Worm (Caenorhabditis elegans): Measurements from ENCODE around the gene unc-7.

DNA sequence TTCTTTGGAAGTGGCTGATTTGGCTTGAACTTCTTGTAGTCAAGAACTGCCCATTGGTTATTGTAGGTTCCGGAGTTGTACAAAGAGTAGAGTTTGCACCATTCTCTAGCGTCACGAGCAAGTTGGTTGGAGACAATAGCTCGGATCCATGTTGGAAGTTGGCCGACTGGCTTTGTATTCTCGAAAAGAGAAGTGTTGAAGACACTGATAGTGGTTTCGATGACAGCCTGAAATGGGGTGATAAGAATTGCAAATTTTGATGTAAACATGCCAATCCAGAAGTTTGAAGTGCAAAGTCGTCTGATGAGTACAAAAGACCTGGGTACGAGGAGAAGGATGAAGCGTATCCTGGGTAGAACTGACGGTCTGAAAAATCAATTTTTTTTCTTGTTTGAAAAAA lies 51.3 kb downstream of the unc-7 start:
- TF ChIP-seq nhr-11 (tag; optimal IDR thresholded peaks at IDR 0.05) (no peak), nhr-12 (tag; optimal IDR thresholded peaks at IDR 0.05) (no peak), nhr-237 (tag; optimal IDR thresholded peaks at IDR 0.05) (no peak), sup-37 (GFP tag; optimal IDR thresholded peaks at IDR 0.05) (no peak)
